Fruit fly (Drosophila melanogaster): Measurements from ENCODE around the gene chic.

DNA sequence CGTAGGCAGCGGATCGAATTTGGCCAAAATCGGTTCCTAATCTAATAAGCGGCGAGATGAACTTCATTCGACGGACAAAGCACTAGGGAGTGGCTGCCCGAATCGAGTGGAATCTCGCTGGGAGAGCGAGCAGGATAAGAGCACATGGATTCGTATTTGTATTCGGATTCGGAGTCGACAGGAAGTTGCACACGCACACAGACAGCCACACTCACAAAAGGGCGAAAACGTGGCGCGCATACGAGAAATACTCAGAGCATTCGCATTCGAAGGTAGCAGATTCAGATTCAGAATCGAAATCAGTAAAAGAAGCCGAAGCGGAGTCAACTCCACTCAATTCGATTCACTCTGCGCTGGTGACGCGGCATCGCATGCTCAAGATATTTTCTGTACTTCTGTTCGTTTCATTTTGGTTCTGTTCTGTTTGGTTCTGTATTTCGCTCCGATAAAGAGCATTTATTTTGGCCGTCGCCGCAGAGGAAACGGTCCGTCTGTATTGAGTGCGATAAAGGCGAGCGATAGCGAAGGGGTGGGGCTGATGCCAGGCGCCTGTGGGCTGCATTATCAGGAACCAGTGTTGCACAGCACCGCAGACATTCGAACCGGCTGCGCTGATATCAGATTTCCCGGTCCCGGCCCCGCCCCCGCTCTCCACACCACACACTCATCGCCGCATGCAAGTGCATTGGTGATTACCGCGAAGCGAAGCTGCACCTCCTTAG, 2.3 kb downstream of the chic start:
- TF ChIP-seq CG8478 (optimal IDR thresholded peaks at IDR 0.05): no peak
- no peak for TF ChIP-seq CTCF (optimal IDR thresholded peaks at IDR 0.05)
